Worm (Caenorhabditis elegans): ENCODE results near the gene ttbk-7.

DNA sequence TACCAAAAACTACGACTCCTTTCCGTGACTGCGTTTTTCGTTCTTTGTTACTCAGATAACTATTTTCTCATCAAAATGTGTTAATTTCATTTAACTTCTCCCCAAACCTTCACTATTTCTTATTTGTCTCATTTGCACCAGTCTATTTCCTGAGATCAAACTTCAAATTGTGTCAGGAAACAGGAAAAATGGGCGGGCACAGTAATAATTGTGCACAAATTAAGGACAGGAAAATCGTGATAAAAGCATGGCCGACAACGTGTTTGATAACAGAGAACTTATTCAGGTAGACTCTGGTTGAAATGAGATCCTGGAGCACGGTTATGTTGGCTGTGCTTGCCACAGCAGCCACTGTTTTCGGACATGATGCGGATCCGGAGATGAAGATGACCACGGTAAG is 24.0 kb upstream of the ttbk-7 start, which contains the start of gene lipl-1:
- no peak for TF ChIP-seq nfyb-1 (GFP tag; IDR thresholded peaks at IDR 0.05)
- no peak for TF ChIP-seq ama-1 (optimal IDR thresholded peaks at IDR 0.05)
- TF ChIP-seq ama-1 (GFP tag; optimal IDR thresholded peaks at IDR 0.05), result no peak
- TF ChIP-seq unc-62 (GFP tag; optimal IDR thresholded peaks at IDR 0.05), result no peak
- no peak for TF ChIP-seq T26A5.8 (tag; optimal IDR thresholded peaks at IDR 0.05)
- no peak for TF ChIP-seq ztf-18 (tag; optimal IDR thresholded peaks at IDR 0.05)
- no peak for TF ChIP-seq sdz-38 (tag; optimal IDR thresholded peaks at IDR 0.05)

Data from whole organism, young adult.